Worm (Caenorhabditis elegans): ENCODE data around the gene arx-4.
A peak's percentile ranks its signal among the peaks of the same experiment; 100 is the strongest.

Gene arx-4

ce11 chrIII:868866-869265 is 6.8 kb downstream of the arx-4 start:
- TF ChIP-seq ceh-14 (tag; optimal IDR thresholded peaks at IDR 0.05) (no peak), ceh-34 (tag; optimal IDR thresholded peaks at IDR 0.05) (no peak), ceh-31 (tag; optimal IDR thresholded peaks at IDR 0.05) (no peak), tbx-7 (tag; optimal IDR thresholded peaks at IDR 0.05) (no peak), dmd-4 (tag; optimal IDR thresholded peaks at IDR 0.05; ENCODE audit: borderline replicate concordance) (no peak), hlh-30 (tag; optimal IDR thresholded peaks at IDR 0.05; ENCODE audit: insufficient read depth) (no peak), lim-6 (tag; optimal IDR thresholded peaks at IDR 0.05) (no peak), pag-3 (tag; optimal IDR thresholded peaks at IDR 0.05; ENCODE audit: borderline replicate concordance) (no peak), ceh-45 (GFP tag; IDR thresholded peaks at IDR 0.05) (no peak), F13H6.1 (tag; optimal IDR thresholded peaks at IDR 0.05) (no peak), dve-1 (tag; optimal IDR thresholded peaks at IDR 0.05) (no peak), fkh-10 (GFP tag; optimal IDR thresholded peaks at IDR 0.05) (no peak)

ce11 chrIII:869869-870268 is 7.8 kb downstream of the arx-4 start, which contains the start of gene T24C4.2:
T24C4.2 (minus strand) TSS chrIII:869969.
- TF ChIP-seq C08G9.2 (tag; optimal IDR thresholded peaks at IDR 0.05) (no peak), syd-9 (tag; optimal IDR thresholded peaks at IDR 0.05) (no peak), unc-3 (GFP tag; conservative IDR thresholded peaks at IDR 0.05) (no peak), unc-3 (tag; optimal IDR thresholded peaks at IDR 0.05) (no peak), fkh-10 (GFP tag; optimal IDR thresholded peaks at IDR 0.05) (no peak), lin-11 (tag; optimal IDR thresholded peaks at IDR 0.05) (no peak), pax-1 (tag; optimal IDR thresholded peaks at IDR 0.05) (no peak), ceh-2 (tag; optimal IDR thresholded peaks at IDR 0.05) (no peak), pha-2 (tag; optimal IDR thresholded peaks at IDR 0.05) (no peak), pqm-1 (tag; optimal IDR thresholded peaks at IDR 0.05) (no peak), T23F11.4 (GFP tag; optimal IDR thresholded peaks at IDR 0.05) (no peak), ceh-6 (GFP tag; optimal IDR thresholded peaks at IDR 0.05) (no peak), C38D4.7 (GFP tag; optimal IDR thresholded peaks at IDR 0.05) (no peak), ttx-3 (tag; optimal IDR thresholded peaks at IDR 0.05) (no peak), ets-4 (tag; optimal IDR thresholded peaks at IDR 0.05) (no peak), hlh-30 (tag; optimal IDR thresholded peaks at IDR 0.05; ENCODE audit: insufficient read depth) (no peak)

- TF ChIP-seq tbx-2 (tag; optimal IDR thresholded peaks at IDR 0.05) (peak; percentile 9), sdc-2 (tag; optimal IDR thresholded peaks at IDR 0.05) (no peak), hlh-30 (tag; optimal IDR thresholded peaks at IDR 0.05; ENCODE audit: insufficient read depth) (peak; percentile 60), fax-1 (tag; optimal IDR thresholded peaks at IDR 0.05) (no peak), ceh-14 (tag; optimal IDR thresholded peaks at IDR 0.05) (no peak), pros-1 (tag; optimal IDR thresholded peaks at IDR 0.05) (no peak)
Observed at ce11 chrIII:870555-870954, 8.4 kb downstream of the arx-4 start.

- TF ChIP-seq madf-2 (tag; optimal IDR thresholded peaks at IDR 0.05) = no peak
- no peak for TF ChIP-seq mec-3 (tag; optimal IDR thresholded peaks at IDR 0.05; ENCODE audit: borderline replicate concordance)
- no peak for TF ChIP-seq C38D4.7 (GFP tag; optimal IDR thresholded peaks at IDR 0.05)
- TF ChIP-seq pag-3 (tag; optimal IDR thresholded peaks at IDR 0.05; ENCODE audit: borderline replicate concordance) = no peak
- TF ChIP-seq che-1 (tag; optimal IDR thresholded peaks at IDR 0.05) = no peak
- TF ChIP-seq odd-2 (tag; optimal IDR thresholded peaks at IDR 0.05) = no peak
- TF ChIP-seq nfya-1 (tag; optimal IDR thresholded peaks at IDR 0.05) = no peak
- no peak for TF ChIP-seq gmeb-2 (tag; optimal IDR thresholded peaks at IDR 0.05)
- TF ChIP-seq sox-4 (tag; optimal IDR thresholded peaks at IDR 0.05) = no peak
- no peak for TF ChIP-seq sox-2 (GFP tag; IDR thresholded peaks at IDR 0.05)
- TF ChIP-seq unc-3 (GFP tag; conservative IDR thresholded peaks at IDR 0.05) = no peak
- TF ChIP-seq unc-3 (tag; optimal IDR thresholded peaks at IDR 0.05) = no peak
- no peak for TF ChIP-seq dve-1 (tag; optimal IDR thresholded peaks at IDR 0.05)
- no peak for TF ChIP-seq fax-1 (tag; optimal IDR thresholded peaks at IDR 0.05)
- no peak for TF ChIP-seq pax-1 (tag; optimal IDR thresholded peaks at IDR 0.05)
- no peak for TF ChIP-seq ceh-34 (tag; optimal IDR thresholded peaks at IDR 0.05)
- no peak for TF ChIP-seq unc-86 (tag; optimal IDR thresholded peaks at IDR 0.05)
Observed at ce11 chrIII:872373-872772, 10.3 kb downstream of the arx-4 start, which contains the start of the genes T24C4.3 and clc-20. T24C4.3 (minus strand) TSS chrIII:872473. clc-20 (plus strand) TSS chrIII:872583.

Measured in whole organism, late embryonic.